Fruit fly (Drosophila melanogaster): ENCODE data around the gene CG15369.

The CG15369 gene

DNA sequence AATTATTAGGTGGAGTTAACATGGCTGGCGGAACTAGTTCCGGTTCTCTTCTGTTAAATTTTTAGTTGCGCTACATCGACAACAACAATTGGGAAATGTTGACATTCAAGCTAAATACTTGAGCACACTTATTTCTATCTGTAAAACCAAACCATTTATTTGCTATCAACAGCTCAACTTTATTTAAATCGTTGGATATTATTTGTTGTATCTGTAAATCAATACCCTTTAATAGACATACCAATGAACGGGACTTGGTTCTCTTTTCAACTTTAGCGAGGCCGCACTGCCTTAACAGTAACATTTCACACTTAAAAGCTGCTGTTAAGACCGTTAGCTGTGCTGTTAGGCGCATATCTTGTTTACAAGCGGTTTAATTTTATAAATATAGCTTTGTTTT, 23.1 kb upstream of the CG15369 start, which contains the start of gene CG12106 (continued):
- TF ChIP-seq dati (GFP tag; IDR thresholded peaks at IDR 0.05), result no peak
- no peak for TF ChIP-seq Blimp-1 (GFP tag; optimal IDR thresholded peaks at IDR 0.05)
- TF ChIP-seq Nf-YB (GFP tag; optimal IDR thresholded peaks at IDR 0.05), result no peak
- peak; percentile 44 for TF ChIP-seq Myb (GFP tag; optimal IDR thresholded peaks at IDR 0.05)
- TF ChIP-seq CG4707 (GFP tag; optimal IDR thresholded peaks at IDR 0.05), result no peak
- TF ChIP-seq MTF-1 (GFP tag; optimal IDR thresholded peaks at IDR 0.05; ENCODE audit: borderline replicate concordance), result no peak
- no peak for TF ChIP-seq slp2 (GFP tag; optimal IDR thresholded peaks at IDR 0.05)
- no peak for TF ChIP-seq ERR (GFP tag; optimal IDR thresholded peaks at IDR 0.05)
- TF ChIP-seq ara (GFP tag; IDR thresholded peaks at IDR 0.05), result no peak
- no peak for TF ChIP-seq gcm (GFP tag; optimal IDR thresholded peaks at IDR 0.05)
- peak; percentile 33; the same call in 1 of the 2 replicates for TF ChIP-seq CG31441 (GFP tag; IDR thresholded peaks at IDR 0.05)
- peak; percentile 26 for TF ChIP-seq az2 (GFP tag; optimal IDR thresholded peaks at IDR 0.05)
- TF ChIP-seq Adf1 (GFP tag; IDR thresholded peaks at IDR 0.05), result no peak
- TF ChIP-seq CG3407 (GFP tag; optimal IDR thresholded peaks at IDR 0.05), result no peak
- peak; percentile 31 for TF ChIP-seq CG6254 (GFP tag; optimal IDR thresholded peaks at IDR 0.05)
- TF ChIP-seq Meics (GFP tag; optimal IDR thresholded peaks at IDR 0.05), result peak; percentile 46
- peak; percentile 26 for TF ChIP-seq trem (tag; optimal IDR thresholded peaks at IDR 0.05)
- TF ChIP-seq CG30020 (tag; optimal IDR thresholded peaks at IDR 0.05), result no peak
- TF ChIP-seq NfI (GFP tag; optimal IDR thresholded peaks at IDR 0.05), result peak; percentile 63
- TF ChIP-seq eyg (GFP tag; optimal IDR thresholded peaks at IDR 0.05), result no peak
- TF ChIP-seq Ets97D (GFP tag; optimal IDR thresholded peaks at IDR 0.05), result no peak
- no peak for TF ChIP-seq luna (GFP tag; optimal IDR thresholded peaks at IDR 0.05)
- TF ChIP-seq ato (GFP tag; IDR thresholded peaks at IDR 0.05; ENCODE audit: partially characterized antibody), result no peak
- no peak for TF ChIP-seq HLH4C (GFP tag; IDR thresholded peaks at IDR 0.05; ENCODE audit: partially characterized antibody)
- TF ChIP-seq fd3F (GFP tag; optimal IDR thresholded peaks at IDR 0.05), result peak; percentile 22
- no peak for TF ChIP-seq dm (GFP tag; optimal IDR thresholded peaks at IDR 0.05)
- TF ChIP-seq CG4820 (GFP tag; optimal IDR thresholded peaks at IDR 0.05), result no peak
- no peak for TF ChIP-seq CG3065 (GFP tag; optimal IDR thresholded peaks at IDR 0.05)
- TF ChIP-seq sd (tag; optimal IDR thresholded peaks at IDR 0.05), result no peak
- peak; percentile 20 for TF ChIP-seq bcd (GFP tag; optimal IDR thresholded peaks at IDR 0.05)
- TF ChIP-seq CG30431 (GFP tag; optimal IDR thresholded peaks at IDR 0.05), result no peak
- no peak for TF ChIP-seq ab (GFP tag; optimal IDR thresholded peaks at IDR 0.05)
- TF ChIP-seq CG8765 (GFP tag; IDR thresholded peaks at IDR 0.05), result no peak
- TF ChIP-seq Hr51 (GFP tag; optimal IDR thresholded peaks at IDR 0.05), result peak in 1 of 2 experiments; percentile 48
- TF ChIP-seq CG13775 (GFP tag; optimal IDR thresholded peaks at IDR 0.05), result no peak
- TF ChIP-seq Elba2 (GFP tag; optimal IDR thresholded peaks at IDR 0.05), result no peak
- TF ChIP-seq CG3281 (GFP tag; optimal IDR thresholded peaks at IDR 0.05), result peak; percentile 39
- no peak for TF ChIP-seq fru (optimal IDR thresholded peaks at IDR 0.05)
- peak; percentile 49 for TF ChIP-seq CG17829 (tag; optimal IDR thresholded peaks at IDR 0.05)
- TF ChIP-seq Doc2 (GFP tag; IDR thresholded peaks at IDR 0.05), result no peak
- peak; percentile 32 for TF ChIP-seq CG12155 (GFP tag; optimal IDR thresholded peaks at IDR 0.05)
- no peak for TF ChIP-seq gsb-n (tag; optimal IDR thresholded peaks at IDR 0.05)
- TF ChIP-seq CG1647 (GFP tag; optimal IDR thresholded peaks at IDR 0.05), result no peak
- no peak for TF ChIP-seq CG2875 (GFP tag; optimal IDR thresholded peaks at IDR 0.05)
- no peak for TF ChIP-seq abd-A (tag; optimal IDR thresholded peaks at IDR 0.05)
- no peak for TF ChIP-seq CG7271 (tag; optimal IDR thresholded peaks at IDR 0.05)
- TF ChIP-seq sens (GFP tag), result peak; percentile 59
- peak; percentile 42; the same call in 1 of the 2 replicates for TF ChIP-seq Oaz (GFP tag; IDR thresholded peaks at IDR 0.05)
- peak; percentile 35; the same call in 1 of the 4 replicates for TF ChIP-seq Gug (GFP tag; IDR thresholded peaks at IDR 0.05)
- peak; percentile 6 for TF ChIP-seq CG13624 (GFP tag; optimal IDR thresholded peaks at IDR 0.05)
- no peak for TF ChIP-seq gfzf (GFP tag; optimal IDR thresholded peaks at IDR 0.05)
- TF ChIP-seq CG14441 (GFP tag; IDR thresholded peaks at IDR 0.05), result no peak; the same call in 1 of the 2 replicates

Measured in whole organism, embryonic.